Worm (Caenorhabditis elegans): ENCODE data around the gene K08E7.8.

DNA sequence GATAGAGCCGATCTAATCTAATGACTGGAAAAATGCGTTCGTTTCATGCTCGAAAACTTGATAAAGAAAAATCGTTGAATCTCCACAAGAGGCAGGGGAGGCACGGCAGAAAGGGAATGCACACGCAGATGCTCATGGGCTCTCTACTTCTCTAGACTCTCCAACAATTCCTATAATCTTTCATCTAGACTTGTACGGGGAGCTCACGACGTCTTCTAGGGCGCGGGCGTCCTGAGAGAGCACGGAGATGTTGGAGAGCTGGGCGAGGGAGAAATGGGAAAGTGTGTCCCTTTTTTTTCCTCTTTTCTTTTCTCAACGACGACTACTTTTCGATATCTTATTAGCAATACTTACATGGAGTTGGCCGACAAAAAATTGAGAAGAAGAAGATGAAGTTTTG is 2.7 kb downstream of the K08E7.8 start:
- TF ChIP-seq ref-1 (GFP tag; conservative IDR thresholded peaks at IDR 0.05): no peak
- no peak for TF ChIP-seq cog-1 (tag; optimal IDR thresholded peaks at IDR 0.05)
- TF ChIP-seq ztf-23 (GFP tag; IDR thresholded peaks at IDR 0.05): no peak
- TF ChIP-seq ztf-29 (GFP tag; IDR thresholded peaks at IDR 0.05): no peak
- no peak for TF ChIP-seq flt-1 (GFP tag; IDR thresholded peaks at IDR 0.05)

Measured in whole organism, midembryonic.